Worm (Caenorhabditis elegans) whole organism, L3 larva: ENCODE data around the gene lbp-4.

ENCODE experiments used
- ZK546.5 ChIP-seq: sonication (generic microtip); optimal IDR thresholded peaks from 2 replicates; lab custom pipeline; 2017; ENCODE audit warnings: missing biosample characterization, missing genetic modification characterization
- aly-2 ChIP-seq: fragments of 150-350 bp; optimal IDR thresholded peaks from 2 replicates; lab custom pipeline; 2014; ENCODE audit warnings: missing biosample characterization, missing genetic modification characterization
- ama-1 ChIP-seq: fragments of 150-350 bp; optimal IDR thresholded peaks from 2 replicates; lab custom pipeline; 2018
- ceh-16 ChIP-seq: sonication (generic microtip); optimal IDR thresholded peaks from 2 replicates; lab custom pipeline; 2017; ENCODE audit warnings: missing biosample characterization, missing genetic modification characterization
- ceh-28 ChIP-seq: fragments of 150-350 bp; optimal IDR thresholded peaks from 2 replicates; lab custom pipeline; 2014; ENCODE audit warnings: missing biosample characterization, missing genetic modification reagents, missing genetic modification characterization
- ceh-82 ChIP-seq: fragments of 150-350 bp; optimal IDR thresholded peaks from 2 replicates; lab custom pipeline; 2014; ENCODE audit warnings: missing biosample characterization, missing genetic modification characterization
- daf-12 ChIP-seq: fragments of 150-350 bp; optimal IDR thresholded peaks from 2 replicates; lab custom pipeline; 2014; ENCODE audit warnings: missing biosample characterization, missing genetic modification reagents, missing genetic modification characterization
- egl-27 ChIP-seq: sonication (generic microtip); optimal IDR thresholded peaks from 4 replicates; lab custom pipeline; 2017; ENCODE audit warnings: missing biosample characterization, missing genetic modification reagents, missing genetic modification characterization
- egl-5 ChIP-seq: fragments of 150-350 bp; optimal IDR thresholded peaks from 2 replicates; lab custom pipeline; 2017; ENCODE audit warnings: missing biosample characterization, missing genetic modification reagents, missing genetic modification characterization, inconsistent platforms
- elt-1 ChIP-seq: fragments of 150-350 bp; optimal IDR thresholded peaks from 2 replicates; lab custom pipeline; 2014; ENCODE audit warnings: missing biosample characterization, missing genetic modification characterization
- elt-3 ChIP-seq, 3 experiments: fragments of 150-350 bp in 1 of 3; sonication (generic microtip) in 2 of 3; optimal IDR thresholded peaks; 2 replicates in 2 of 3; 4 replicates in 1 of 3; lab custom pipeline; 2014 to 2017; ENCODE audit warnings: missing biosample characterization in 3 of 3, missing genetic modification characterization in 3 of 3
- fkh-10 ChIP-seq: sonication (generic microtip); optimal IDR thresholded peaks from 2 replicates; lab custom pipeline; 2017; ENCODE audit warnings: missing biosample characterization, missing genetic modification reagents, missing genetic modification characterization
- fkh-2 ChIP-seq: fragments of 150-350 bp; optimal IDR thresholded peaks from 2 replicates; lab custom pipeline; 2014; ENCODE audit warnings: missing biosample characterization, missing genetic modification reagents, missing genetic modification characterization
- fos-1 ChIP-seq: fragments of 150-350 bp; optimal IDR thresholded peaks from 2 replicates; lab custom pipeline; 2014; ENCODE audit warnings: missing biosample characterization, missing genetic modification characterization
- hmg-11 ChIP-seq: sonication (generic microtip); optimal IDR thresholded peaks from 2 replicates; lab custom pipeline; 2016; ENCODE audit warnings: missing genetic modification characterization, missing compliant biosample characterization
- lin-39 ChIP-seq: fragments of 150-350 bp; optimal IDR thresholded peaks from 2 replicates; lab custom pipeline; 2018; ENCODE audit warnings: missing biosample characterization, missing genetic modification reagents, missing genetic modification characterization
- mdl-1 ChIP-seq: fragments of 150-350 bp; optimal IDR thresholded peaks from 2 replicates; lab custom pipeline; 2014; ENCODE audit warnings: missing biosample characterization, missing genetic modification characterization
- nfya-1 ChIP-seq: sonication (generic microtip); optimal IDR thresholded peaks from 2 replicates; lab custom pipeline; 2017; ENCODE audit warnings: missing genetic modification characterization, mild to moderate bottlenecking, missing compliant biosample characterization, antibody characterized with exemption, moderate library complexity; ENCODE audit not compliant: insufficient read depth
- nhr-11 ChIP-seq: fragments of 150-350 bp; optimal IDR thresholded peaks from 2 replicates; lab custom pipeline; 2014; ENCODE audit warnings: missing biosample characterization, missing genetic modification characterization
- nhr-12 ChIP-seq: fragments of 150-350 bp; optimal IDR thresholded peaks from 2 replicates; lab custom pipeline; 2014; ENCODE audit warnings: missing biosample characterization, missing genetic modification characterization
- nhr-237 ChIP-seq: fragments of 150-350 bp; optimal IDR thresholded peaks from 2 replicates; lab custom pipeline; 2014; ENCODE audit warnings: missing biosample characterization, missing genetic modification characterization
- nhr-25 ChIP-seq: sonication (generic microtip); optimal IDR thresholded peaks from 2 replicates; lab custom pipeline; 2017; ENCODE audit warnings: missing biosample characterization, missing genetic modification characterization
- nhr-28 ChIP-seq: fragments of 150-350 bp; optimal IDR thresholded peaks from 2 replicates; lab custom pipeline; 2014; ENCODE audit warnings: missing biosample characterization, missing genetic modification characterization
- nhr-43 ChIP-seq: sonication (generic microtip); optimal IDR thresholded peaks from 2 replicates; lab custom pipeline; 2016; ENCODE audit warnings: mild to moderate bottlenecking, missing genetic modification characterization, missing compliant biosample characterization; ENCODE audit not compliant: poor library complexity, severe bottlenecking
- nhr-67 ChIP-seq: fragments of 150-350 bp; optimal IDR thresholded peaks from 2 replicates; lab custom pipeline; 2014; ENCODE audit warnings: missing biosample characterization, missing genetic modification characterization
- nhr-76 ChIP-seq: fragments of 150-350 bp; sonication (generic microtip); optimal IDR thresholded peaks from 5 replicates; lab custom pipeline; 2014; ENCODE audit warnings: missing biosample characterization, missing genetic modification characterization
- nhr-77 ChIP-seq: fragments of 150-350 bp; optimal IDR thresholded peaks from 2 replicates; lab custom pipeline; 2014; ENCODE audit warnings: missing biosample characterization, missing genetic modification characterization
- pha-4 ChIP-seq: fragments of 150-350 bp; optimal IDR thresholded peaks from 2 replicates; lab custom pipeline; 2014; ENCODE audit warnings: missing biosample characterization, missing genetic modification reagents, missing genetic modification characterization
- sea-2 ChIP-seq: fragments of 150-350 bp; sonication (generic microtip); optimal IDR thresholded peaks from 4 replicates; lab custom pipeline; 2014; ENCODE audit warnings: missing biosample characterization, missing genetic modification reagents, missing genetic modification characterization
- skn-1 ChIP-seq: fragments of 150-350 bp; optimal IDR thresholded peaks from 2 replicates; lab custom pipeline; 2014; ENCODE audit warnings: missing biosample characterization, missing genetic modification characterization
- tbx-2 ChIP-seq: sonication (generic microtip); optimal IDR thresholded peaks from 2 replicates; lab custom pipeline; 2016; ENCODE audit warnings: mild to moderate bottlenecking, missing genetic modification characterization, missing compliant biosample characterization
- unc-62 ChIP-seq: fragments of 150-350 bp; sonication (generic microtip); optimal IDR thresholded peaks from 4 replicates; lab custom pipeline; 2014; ENCODE audit warnings: missing biosample characterization, missing genetic modification reagents, missing genetic modification characterization
- zag-1 ChIP-seq: fragments of 150-350 bp; optimal IDR thresholded peaks from 2 replicates; lab custom pipeline; 2014; ENCODE audit warnings: missing biosample characterization, missing genetic modification characterization
- ztf-4 ChIP-seq: fragments of 150-350 bp; optimal IDR thresholded peaks from 2 replicates; lab custom pipeline; 2014; ENCODE audit warnings: missing biosample characterization, missing genetic modification characterization

lbp-4 gene

DNA sequence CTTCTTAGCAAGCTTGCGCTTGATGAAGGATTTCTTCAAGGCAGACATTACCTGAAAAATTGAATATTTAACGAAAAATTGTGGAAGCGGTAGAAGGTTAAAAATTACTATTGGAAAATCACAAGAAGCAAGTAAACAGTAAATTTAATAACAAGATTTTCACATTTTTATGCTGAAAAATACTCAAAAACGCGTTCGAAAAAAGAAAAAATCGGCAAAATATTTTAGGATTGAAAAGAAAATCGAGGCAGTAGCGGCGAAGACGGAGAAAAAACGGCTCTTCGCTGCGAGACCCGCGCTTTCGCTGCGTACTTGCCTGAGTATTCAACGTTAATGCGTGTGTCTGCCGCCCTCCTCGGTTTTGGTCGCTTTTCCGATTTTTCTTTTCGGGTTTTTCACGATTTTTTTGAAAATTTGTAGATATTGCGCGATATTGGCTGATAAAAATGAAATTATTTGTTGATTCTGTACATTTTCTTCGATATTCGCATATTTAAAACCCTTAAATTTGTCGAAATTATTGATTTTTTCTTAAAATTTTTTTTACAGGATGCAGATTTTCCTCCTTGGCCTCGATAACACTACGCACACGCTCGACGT lies 44.2 kb upstream of the lbp-4 start, which contains the start of the genes rpl-39 and rps-30 (continued):
- TF ChIP-seq sea-2 (GFP tag; lab: Kevin White, UChicago) (no peak), nhr-77 (tag; lab: Kevin White, UChicago) (peak; percentile 54), nhr-237 (no peak), fkh-10 (GFP tag; lab: Kevin White, UChicago) (peak; percentile 19), lin-39 (tag; lab: Kevin White, UChicago) (peak; percentile 93), nfya-1 (tag; lab: Kevin White, UChicago) (peak; percentile 92), nhr-76 (tag; lab: Kevin White, UChicago) (no peak), elt-3 (tag; optimal IDR thresholded peaks at IDR 0.05; lab: Kevin White, UChicago) (peak in 1 of 3 experiments; percentile 77), ceh-82 (tag; lab: Kevin White, UChicago) (peak; percentile 77), nhr-28 (tag; lab: Kevin White, UChicago) (no peak), nhr-43 (tag; lab: Kevin White, UChicago) (peak; percentile 49), aly-2 (tag; lab: Kevin White, UChicago) (no peak), pha-4 (tag; lab: Kevin White, UChicago) (peak; percentile 94), ZK546.5 (tag; lab: Kevin White, UChicago) (no peak), nhr-67 (tag; lab: Kevin White, UChicago) (no peak)

DNA sequence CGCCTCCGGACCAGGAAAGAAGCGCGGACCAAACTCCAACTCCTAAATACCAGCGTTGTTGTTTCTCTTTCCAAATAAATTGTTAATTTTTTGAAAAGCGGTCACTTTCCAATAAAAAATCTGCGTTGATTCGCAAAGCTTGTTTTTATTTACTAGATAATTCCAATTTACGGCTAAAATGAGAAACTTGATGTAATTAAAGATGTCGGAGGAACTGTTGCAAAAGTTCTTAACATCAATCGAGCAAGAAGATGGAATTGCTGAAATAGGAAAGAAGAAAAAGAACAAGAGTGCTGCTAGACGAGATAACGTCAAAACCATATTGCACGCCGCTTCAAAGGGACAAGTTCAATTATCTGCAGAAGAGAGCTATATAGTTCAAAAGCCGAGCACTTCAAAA lies 43.3 kb upstream of the lbp-4 start, which contains the start of gene C26F1.3:
C26F1.3 (plus strand) TSS at position 203 of the 400 bp plus-strand sequence.
- TF ChIP-seq nhr-237 = no peak

DNA sequence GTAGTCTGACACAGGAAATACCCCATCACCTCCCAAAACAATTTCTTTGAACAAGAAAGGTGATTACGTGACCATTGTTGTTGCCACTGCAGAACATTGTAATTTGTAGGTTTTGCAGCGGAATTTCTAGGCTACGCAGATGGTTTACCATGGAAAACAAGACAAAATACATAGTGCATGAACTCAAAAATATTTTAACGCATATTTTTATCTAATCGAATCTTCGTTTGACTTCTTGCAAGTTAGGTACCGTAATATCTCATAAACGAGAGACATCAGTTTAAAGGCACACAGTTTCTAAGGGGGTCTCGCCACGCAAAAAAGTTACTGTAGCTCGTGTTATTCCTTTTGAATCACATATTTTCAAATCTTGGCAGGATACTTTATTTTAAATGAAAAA lies 41.4 kb upstream of the lbp-4 start:
- no peak for TF ChIP-seq fkh-2 (tag; lab: Kevin White, UChicago)
- no peak for TF ChIP-seq zag-1
- TF ChIP-seq aly-2 (tag; lab: Kevin White, UChicago) = no peak
- TF ChIP-seq tbx-2 (tag; lab: Kevin White, UChicago) = no peak
- no peak for TF ChIP-seq ama-1 (lab: Kevin White, UChicago)
- no peak for TF ChIP-seq sea-2 (GFP tag; lab: Kevin White, UChicago)
- no peak for TF ChIP-seq pha-4 (tag; lab: Kevin White, UChicago)
- no peak for TF ChIP-seq ztf-4
- TF ChIP-seq ceh-28 (tag; lab: Kevin White, UChicago) = no peak
- TF ChIP-seq elt-1 (tag; lab: Kevin White, UChicago) = no peak
- TF ChIP-seq ceh-82 (tag; lab: Kevin White, UChicago) = no peak
- no peak for TF ChIP-seq skn-1 (tag; lab: Kevin White, UChicago)
- no peak for TF ChIP-seq mdl-1 (tag; lab: Kevin White, UChicago)

DNA sequence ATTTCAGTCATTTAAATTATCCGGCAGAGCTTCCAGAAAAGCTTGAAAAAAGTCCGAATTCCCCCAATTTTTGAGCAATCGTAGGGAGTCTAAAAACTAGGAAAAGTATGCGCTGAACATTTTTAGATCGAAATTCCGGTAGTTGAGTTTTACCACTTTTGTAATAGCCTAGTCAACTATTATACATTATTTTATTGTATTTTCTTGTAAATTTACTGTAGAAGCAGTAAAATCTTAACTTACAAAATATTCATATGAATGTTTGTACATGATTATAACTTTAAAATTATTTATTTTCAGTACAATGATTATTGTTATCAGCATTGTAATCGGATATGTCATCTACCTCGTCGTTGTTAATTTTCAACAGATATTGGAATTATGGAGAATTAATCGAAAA lies 38.9 kb upstream of the lbp-4 start, which contains the start of gene cyp-32A1:
cyp-32A1 (plus strand) TSS at position 301 of the 400 bp plus-strand sequence.
- TF ChIP-seq egl-5 (tag; lab: Kevin White, UChicago) (no peak), nhr-237 (no peak), ZK546.5 (tag; lab: Kevin White, UChicago) (no peak), daf-12 (no peak), lin-39 (tag; lab: Kevin White, UChicago) (no peak), nhr-77 (tag; lab: Kevin White, UChicago) (no peak), unc-62 (no peak), nhr-76 (tag; lab: Kevin White, UChicago) (no peak), nhr-12 (tag; lab: Kevin White, UChicago) (no peak), fos-1 (tag; lab: Kevin White, UChicago) (no peak), nhr-11 (tag; lab: Kevin White, UChicago) (no peak), nhr-25 (tag; lab: Kevin White, UChicago) (no peak), nfya-1 (tag; lab: Kevin White, UChicago) (no peak), sea-2 (GFP tag; lab: Kevin White, UChicago) (no peak), ceh-82 (tag; lab: Kevin White, UChicago) (no peak), ceh-28 (tag; lab: Kevin White, UChicago) (no peak), pha-4 (tag; lab: Kevin White, UChicago) (no peak), ceh-16 (no peak)

DNA sequence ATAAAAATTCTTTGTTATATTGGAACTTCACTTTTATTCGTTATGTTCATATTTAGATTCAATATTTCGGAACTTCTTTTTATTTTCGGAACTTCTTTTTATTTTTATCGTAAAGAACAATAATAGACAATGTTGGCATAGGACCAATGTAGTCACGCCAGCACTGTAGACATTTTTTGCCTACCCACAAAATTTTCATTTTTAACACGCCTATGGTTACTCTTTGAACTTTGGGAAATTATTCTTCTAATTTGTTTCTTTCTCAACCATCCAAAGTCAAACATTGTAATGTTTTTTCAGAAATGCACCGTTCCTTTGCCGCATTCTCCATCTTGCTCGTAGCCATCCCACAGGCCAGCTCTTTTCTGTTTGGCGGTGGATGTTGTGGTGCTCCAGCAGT lies 35.3 kb upstream of the lbp-4 start, which contains the start of gene C26F1.1:
C26F1.1 (plus strand) TSS at position 301 of the 400 bp plus-strand sequence.
- TF ChIP-seq hmg-11 = no peak
- no peak for TF ChIP-seq nhr-12 (tag; lab: Kevin White, UChicago)
- no peak for TF ChIP-seq egl-27 (tag; lab: Kevin White, UChicago)
- TF ChIP-seq sea-2 (GFP tag; lab: Kevin White, UChicago) = no peak
